Fruit fly (Drosophila melanogaster) whole organism, embryonic: Measurements from ENCODE around the gene CG4133.

Experiments
- B-H1 ChIP-seq: fragments of 200-800 bp; sonication (Bioruptor generic); IDR thresholded peaks from 3 replicates; pipeline ENCODE4 v1.3.6; 2022; ENCODE audit warnings: missing biosample characterization, missing genetic modification characterization
- CG10274 ChIP-seq: fragments of 200-800 bp; sonication (Bioruptor generic); optimal IDR thresholded peaks from 3 replicates; lab custom pipeline; 2017; ENCODE audit warnings: missing biosample characterization, mild to moderate bottlenecking, missing genetic modification characterization
- CG11504 ChIP-seq: fragments of 200-800 bp; sonication (Bioruptor generic); optimal IDR thresholded peaks from 3 replicates; lab custom pipeline; 2019; ENCODE audit warnings: missing biosample characterization, mild to moderate bottlenecking, missing genetic modification characterization, moderate library complexity
- CG13624 ChIP-seq: fragments of 200-800 bp; sonication (Bioruptor generic); optimal IDR thresholded peaks from 2 replicates; lab custom pipeline; 2016; ENCODE audit warnings: missing biosample characterization, missing genetic modification characterization
- CG17359 ChIP-seq: fragments of 200-800 bp; sonication (Bioruptor generic); optimal IDR thresholded peaks from 3 replicates; lab custom pipeline; 2018; ENCODE audit warnings: missing biosample characterization, mild to moderate bottlenecking, missing genetic modification characterization, moderate library complexity
- CG17361 ChIP-seq: fragments of 200-800 bp; sonication (Bioruptor generic); IDR thresholded peaks from 3 replicates; pipeline ENCODE4 v1.3.6; 2022; ENCODE audit warnings: missing biosample characterization, missing genetic modification characterization
- CG1792 ChIP-seq: fragments of 200-800 bp; sonication (Bioruptor generic); optimal IDR thresholded peaks from 2 replicates; lab custom pipeline; 2016; ENCODE audit warnings: missing biosample characterization, missing genetic modification characterization
- CG30403 ChIP-seq: fragments of 200-800 bp; sonication (Bioruptor generic); optimal IDR thresholded peaks from 3 replicates; lab custom pipeline; 2016; ENCODE audit warnings: missing biosample characterization, missing genetic modification characterization
- CG31224 ChIP-seq: fragments of 200-800 bp; sonication (Bioruptor generic); IDR thresholded peaks from 2 replicates; pipeline ENCODE4 v1.3.6; 2022; ENCODE audit warnings: missing biosample characterization, missing genetic modification characterization
- CG31441 ChIP-seq: fragments of 200-800 bp; sonication (Bioruptor generic); IDR thresholded peaks from 2 replicates; pipeline ENCODE4 v1.3.6; 2022; ENCODE audit warnings: missing biosample characterization, missing genetic modification characterization
- CG33557 ChIP-seq: fragments of 200-800 bp; sonication (Bioruptor generic); optimal IDR thresholded peaks from 2 replicates; lab custom pipeline; 2019; ENCODE audit warnings: missing biosample characterization, mild to moderate bottlenecking, missing genetic modification characterization, moderate library complexity
- CG4424 ChIP-seq: fragments of 200-800 bp; sonication (Bioruptor generic); optimal IDR thresholded peaks from 3 replicates; lab custom pipeline; 2016; ENCODE audit warnings: missing biosample characterization, missing genetic modification characterization
- CG5245 ChIP-seq: fragments of 200-800 bp; sonication (Bioruptor generic); optimal IDR thresholded peaks from 3 replicates; lab custom pipeline; 2016; ENCODE audit warnings: missing biosample characterization, missing genetic modification characterization
- CG6791 ChIP-seq: fragments of 200-800 bp; sonication (Bioruptor generic); IDR thresholded peaks from 3 replicates; pipeline ENCODE4 v1.3.6; 2022; ENCODE audit warnings: missing biosample characterization, missing genetic modification characterization; ENCODE audit not compliant: partially characterized antibody
- CG6813 ChIP-seq: fragments of 200-800 bp; sonication (Bioruptor generic); optimal IDR thresholded peaks from 2 replicates; lab custom pipeline; 2017; ENCODE audit warnings: missing biosample characterization, missing genetic modification characterization, mild to moderate bottlenecking, moderate library complexity, missing genetic modification reagents
- CG8290 ChIP-seq, 3 experiments: fragments of 200-800 bp; sonication (Bioruptor generic); optimal IDR thresholded peaks; 2 replicates each; lab custom pipeline; 2016 to 2019; ENCODE audit warnings: missing biosample characterization in 3 of 3, missing genetic modification characterization in 3 of 3, mild to moderate bottlenecking in 2 of 3, moderate library complexity in 1 of 3
- CG8388 ChIP-seq: fragments of 200-800 bp; sonication (Bioruptor generic); optimal IDR thresholded peaks from 2 replicates; lab custom pipeline; 2019; ENCODE audit warnings: missing biosample characterization, mild to moderate bottlenecking, missing genetic modification characterization, moderate library complexity
- CoRest ChIP-seq: fragments of 200-800 bp; sonication (Bioruptor generic); optimal IDR thresholded peaks from 3 replicates; lab custom pipeline; 2018; ENCODE audit warnings: missing biosample characterization, mild to moderate bottlenecking, missing genetic modification characterization, moderate library complexity
- D ChIP-seq, 2 experiments: fragments of 200-800 bp in 1 of 2; fragments of >200 bp in 1 of 2; sonication (Bioruptor generic) in 1 of 2; optimal IDR thresholded peaks; 2 replicates in 1 of 2; 3 replicates in 1 of 2; lab custom pipeline; 2017; ENCODE audit warnings: mild to moderate bottlenecking in 1 of 2, missing biosample characterization in 1 of 2, missing genetic modification characterization in 1 of 2, missing genetic modification reagents in 1 of 2
- Drgx ChIP-seq: fragments of 200-800 bp; sonication (Bioruptor generic); IDR thresholded peaks from 2 replicates; pipeline ENCODE4 v1.3.6; 2022; ENCODE audit warnings: missing biosample characterization, missing genetic modification characterization
- Hr3 ChIP-seq: fragments of 200-800 bp; sonication (Bioruptor generic); optimal IDR thresholded peaks from 3 replicates; lab custom pipeline; 2016; ENCODE audit warnings: missing biosample characterization, missing genetic modification characterization
- Max ChIP-seq: fragments of 200-800 bp; sonication (Bioruptor generic); optimal IDR thresholded peaks from 2 replicates; lab custom pipeline; 2016; ENCODE audit warnings: missing biosample characterization, mild to moderate bottlenecking, missing genetic modification characterization
- NK7.1 ChIP-seq: fragments of 200-800 bp; sonication (Bioruptor generic); optimal IDR thresholded peaks from 3 replicates; lab custom pipeline; 2016; ENCODE audit warnings: missing biosample characterization, missing genetic modification characterization
- Optix ChIP-seq: fragments of 200-800 bp; sonication (Bioruptor generic); IDR thresholded peaks from 3 replicates; pipeline ENCODE4 v1.3.6; 2022; ENCODE audit warnings: missing biosample characterization, missing genetic modification characterization
- PHDP ChIP-seq: fragments of 200-800 bp; sonication (Bioruptor generic); optimal IDR thresholded peaks from 3 replicates; lab custom pipeline; 2018; ENCODE audit warnings: missing biosample characterization, mild to moderate bottlenecking, missing genetic modification characterization, moderate library complexity
- Sox102F ChIP-seq: fragments of 200-800 bp; sonication (Bioruptor generic); optimal IDR thresholded peaks from 2 replicates; lab custom pipeline; 2018; ENCODE audit warnings: missing biosample characterization, mild to moderate bottlenecking, missing genetic modification characterization, moderate library complexity
- Spps ChIP-seq: fragments of 200-800 bp; sonication (Bioruptor generic); optimal IDR thresholded peaks from 2 replicates; lab custom pipeline; 2018; ENCODE audit warnings: missing biosample characterization, mild to moderate bottlenecking, missing genetic modification characterization
- Ssrp ChIP-seq: fragments of 200-800 bp; sonication (Bioruptor generic); optimal IDR thresholded peaks from 2 replicates; lab custom pipeline; 2018; ENCODE audit warnings: missing biosample characterization, mild to moderate bottlenecking, missing genetic modification characterization, moderate library complexity
- Xrp1 ChIP-seq: fragments of 200-800 bp; sonication (Bioruptor generic); IDR thresholded peaks from 2 replicates; pipeline ENCODE4 v1.3.6; 2022; ENCODE audit warnings: missing biosample characterization, missing genetic modification characterization
- abd-A ChIP-seq: fragments of 200-800 bp; sonication (Bioruptor generic); optimal IDR thresholded peaks from 3 replicates; lab custom pipeline; 2019; ENCODE audit warnings: missing biosample characterization, mild to moderate bottlenecking, missing genetic modification characterization, moderate library complexity
- croc ChIP-seq: fragments of 200-800 bp; sonication (Bioruptor generic); conservative IDR thresholded peaks from 3 replicates; pipeline ENCODE4 v1.3.6; 2022; ENCODE audit warnings: missing biosample characterization, missing genetic modification characterization
- ems ChIP-seq: fragments of 200-800 bp; sonication (Bioruptor generic); optimal IDR thresholded peaks from 3 replicates; lab custom pipeline; 2016; ENCODE audit warnings: missing biosample characterization, missing genetic modification characterization
- ewg ChIP-seq: fragments of 200-800 bp; sonication (Bioruptor generic); optimal IDR thresholded peaks from 3 replicates; lab custom pipeline; 2017; ENCODE audit warnings: mild to moderate bottlenecking, missing biosample characterization, missing genetic modification reagents, missing genetic modification characterization
- fd96Cb ChIP-seq: fragments of 200-800 bp; sonication (Bioruptor generic); optimal IDR thresholded peaks from 2 replicates; lab custom pipeline; 2018; ENCODE audit warnings: missing biosample characterization, mild to moderate bottlenecking, missing genetic modification characterization, moderate library complexity
- gsb-n ChIP-seq: fragments of 200-800 bp; sonication (Bioruptor generic); optimal IDR thresholded peaks from 3 replicates; lab custom pipeline; 2018; ENCODE audit warnings: missing biosample characterization, mild to moderate bottlenecking, missing genetic modification characterization
- lola ChIP-seq, 3 experiments: fragments of >200 bp in 2 of 3; fragments of 200-800 bp in 1 of 3; sonication (Bioruptor generic) in 1 of 3; optimal IDR thresholded peaks; 2 replicates each; lab custom pipeline; 2017 to 2019; ENCODE audit warnings: missing biosample characterization in 3 of 3, missing genetic modification characterization in 3 of 3, mild to moderate bottlenecking in 1 of 3, moderate library complexity in 1 of 3
- nmo ChIP-seq: fragments of 200-800 bp; sonication (Bioruptor generic); optimal IDR thresholded peaks from 2 replicates; lab custom pipeline; 2018; ENCODE audit warnings: missing biosample characterization, mild to moderate bottlenecking, missing genetic modification characterization, moderate library complexity
- phol ChIP-seq: fragments of 200-800 bp; sonication (Bioruptor generic); optimal IDR thresholded peaks from 3 replicates; lab custom pipeline; 2018; ENCODE audit warnings: missing biosample characterization, mild to moderate bottlenecking, missing genetic modification characterization, moderate library complexity
- prd ChIP-seq, 3 experiments: fragments of >200 bp in 2 of 3; fragments of 200-800 bp in 1 of 3; sonication (Bioruptor generic) in 1 of 3; optimal IDR thresholded peaks in 2 of 3; IDR thresholded peaks in 1 of 3; 2 replicates in 2 of 3; 3 replicates in 1 of 3; pipeline versions ENCODE4 v1.3.6 to Lab custom; 2017 to 2022; ENCODE audit warnings: missing biosample characterization in 1 of 3, missing genetic modification characterization in 1 of 3
- pros ChIP-seq: fragments of 200-800 bp; sonication (Bioruptor generic); optimal IDR thresholded peaks from 3 replicates; lab custom pipeline; 2019; ENCODE audit warnings: missing biosample characterization, mild to moderate bottlenecking, missing genetic modification characterization, moderate library complexity
- row ChIP-seq: fragments of 200-800 bp; sonication (Bioruptor generic); IDR thresholded peaks from 3 replicates; pipeline ENCODE4 v1.3.6; 2022; ENCODE audit warnings: missing biosample characterization, missing genetic modification characterization
- sd ChIP-seq: fragments of 200-800 bp; sonication (Bioruptor generic); optimal IDR thresholded peaks from 3 replicates; lab custom pipeline; 2018; ENCODE audit warnings: missing biosample characterization, mild to moderate bottlenecking, missing genetic modification characterization, moderate library complexity
- sens ChIP-seq: fragments of 200-800 bp; sonication (Bioruptor generic); peaks from one replicate; lab custom pipeline; 2016; ENCODE audit warnings: missing biosample characterization, missing genetic modification characterization
- tin ChIP-seq: fragments of 200-800 bp; sonication (Bioruptor generic); optimal IDR thresholded peaks from 3 replicates; lab custom pipeline; 2016; ENCODE audit warnings: missing biosample characterization, missing genetic modification characterization
- tll ChIP-seq, 2 experiments: fragments of 200-800 bp in 1 of 2; fragments of >200 bp in 1 of 2; sonication (Bioruptor generic) in 1 of 2; optimal IDR thresholded peaks; 2 replicates each; lab custom pipeline; 2017 to 2019; ENCODE audit warnings: missing biosample characterization in 2 of 2, missing genetic modification characterization in 2 of 2, mild to moderate bottlenecking in 1 of 2, moderate library complexity in 1 of 2
- toy ChIP-seq: fragments of 200-800 bp; sonication (Bioruptor generic); IDR thresholded peaks from 2 replicates; pipeline ENCODE4 v1.3.6; 2022; ENCODE audit warnings: missing biosample characterization, missing genetic modification characterization

CG4133 gene

dm6 chr2L:440638-441454, 14.5 kb upstream of the CG4133 start (continued):
- TF ChIP-seq Sox102F, result peak; percentile 12
- TF ChIP-seq CG11504 (tag; lab: Kevin White, UChicago), result peak; percentile 39
- peak in 1 of 3 experiments; percentile 95 for TF ChIP-seq lola (GFP tag; optimal IDR thresholded peaks at IDR 0.05; lab: Kevin White, UChicago)
- no peak for TF ChIP-seq CG31224 (GFP tag; lab: Robert Waterston, UW)
- no peak for TF ChIP-seq sd (tag; lab: Kevin White, UChicago)
- peak; percentile 66 for TF ChIP-seq croc
- TF ChIP-seq prd (optimal IDR thresholded peaks at IDR 0.05; lab: Kevin White, UChicago), result no peak
- TF ChIP-seq prd (GFP tag; IDR thresholded peaks at IDR 0.05; lab: Robert Waterston, UW), result 0 out of 3 replicates have a peak, but pooled peaks have one; percentile 40
- TF ChIP-seq Spps (tag; lab: Kevin White, UChicago), result peak; percentile 49
- peak; percentile 55 for TF ChIP-seq CoRest (tag; lab: Kevin White, UChicago)
- no peak for TF ChIP-seq CG10274 (GFP tag; lab: Kevin White, UChicago)
- peak; percentile 76 for TF ChIP-seq pros (GFP tag; lab: Kevin White, UChicago)
- peak; percentile 14 for TF ChIP-seq PHDP (tag; lab: Kevin White, UChicago)
- TF ChIP-seq ems (GFP tag; lab: Kevin White, UChicago), result no peak
- 0 out of 2 replicates have a peak, but pooled peaks have one; percentile 14 for TF ChIP-seq Drgx (GFP tag; lab: Robert Waterston, UW)
- no peak for TF ChIP-seq D (optimal IDR thresholded peaks at IDR 0.05; lab: Kevin White, UChicago)
- peak; percentile 66 for TF ChIP-seq D (GFP tag; optimal IDR thresholded peaks at IDR 0.05; lab: Kevin White, UChicago)
- peak; percentile 66 for TF ChIP-seq CG31441
- no peak for TF ChIP-seq CG6813 (GFP tag; lab: Kevin White, UChicago)
- no peak for TF ChIP-seq NK7.1 (GFP tag; lab: Kevin White, UChicago)
- TF ChIP-seq phol, result peak; percentile 79
- no peak for TF ChIP-seq CG1792 (GFP tag; lab: Kevin White, UChicago)
- TF ChIP-seq CG8290 (GFP tag; optimal IDR thresholded peaks at IDR 0.05; lab: Kevin White, UChicago), result peak; percentile 8
- no peak for TF ChIP-seq CG8290 (tag; optimal IDR thresholded peaks at IDR 0.05; lab: Kevin White, UChicago)
- TF ChIP-seq row, result peak; percentile 54
- TF ChIP-seq sens (GFP tag; lab: Kevin White, UChicago), result peak; percentile 73
- TF ChIP-seq CG17359 (tag; lab: Kevin White, UChicago), result peak; percentile 3
- TF ChIP-seq toy, result no peak
- peak; percentile 4 for TF ChIP-seq Max (GFP tag; lab: Kevin White, UChicago)
- peak; percentile 76 for TF ChIP-seq Ssrp (tag; lab: Kevin White, UChicago)
- peak; percentile 60 for TF ChIP-seq CG4424 (GFP tag; lab: Kevin White, UChicago)
- no peak for TF ChIP-seq CG6791 (GFP tag; lab: Robert Waterston, UW)
- no peak for TF ChIP-seq B-H1 (GFP tag; lab: Robert Waterston, UW)
- peak; percentile 3 for TF ChIP-seq CG5245 (GFP tag; lab: Kevin White, UChicago)
- TF ChIP-seq CG17361 (GFP tag; lab: Robert Waterston, UW), result peak; percentile 77
- no peak for TF ChIP-seq CG13624
- no peak for TF ChIP-seq ewg
- no peak for TF ChIP-seq tll (GFP tag; optimal IDR thresholded peaks at IDR 0.05; lab: Kevin White, UChicago)
- TF ChIP-seq CG8388 (GFP tag; lab: Kevin White, UChicago), result peak; percentile 58
- TF ChIP-seq Hr3, result peak; percentile 38
- TF ChIP-seq Xrp1 (GFP tag; lab: Robert Waterston, UW), result peak; percentile 78
- TF ChIP-seq tin (GFP tag; lab: Kevin White, UChicago), result peak; percentile 20
- no peak for TF ChIP-seq abd-A
- TF ChIP-seq fd96Cb (tag; lab: Kevin White, UChicago), result peak; percentile 56
- TF ChIP-seq CG33557 (GFP tag; lab: Kevin White, UChicago), result peak; percentile 84
- peak; percentile 42 for TF ChIP-seq CG30403 (GFP tag; lab: Kevin White, UChicago)
- TF ChIP-seq nmo (GFP tag; lab: Kevin White, UChicago), result peak; percentile 69
- TF ChIP-seq Optix (GFP tag; lab: Robert Waterston, UW), result peak; percentile 29; the same call in 1 of the 3 replicates
- peak; percentile 59 for TF ChIP-seq gsb-n (tag; lab: Kevin White, UChicago)
